Worm (Caenorhabditis elegans): ENCODE measurements around the gene F54D10.4.
A peak's percentile ranks its signal among the peaks of the same experiment; 100 is the strongest.

The F54D10.4 gene

ce11 chrII:3835915-3836314 lies 29.1 kb upstream of the F54D10.4 start, which contains the start of gene oac-4:
Gene oac-4 (minus strand): TSS chrII:3836015.
- TF ChIP-seq dpl-1 (GFP tag; optimal IDR thresholded peaks at IDR 0.05) (no peak), ceh-63 (GFP tag; optimal IDR thresholded peaks at IDR 0.05) (no peak), elt-2 (tag; optimal IDR thresholded peaks at IDR 0.05) (no peak), lin-39 (tag; optimal IDR thresholded peaks at IDR 0.05) (no peak), C16A3.4 (tag; optimal IDR thresholded peaks at IDR 0.05) (no peak), lir-3 (tag; optimal IDR thresholded peaks at IDR 0.05; ENCODE audit: poor library complexity) (no peak), ceh-82 (tag; optimal IDR thresholded peaks at IDR 0.05) (no peak), nhr-90 (tag; optimal IDR thresholded peaks at IDR 0.05; ENCODE audit: poor library complexity) (no peak), fos-1 (tag; optimal IDR thresholded peaks at IDR 0.05) (no peak), snpc-4 (tag; optimal IDR thresholded peaks at IDR 0.05) (no peak), ceh-90 (tag; optimal IDR thresholded peaks at IDR 0.05) (no peak), xbp-1 (tag; optimal IDR thresholded peaks at IDR 0.05) (no peak), mdl-1 (tag; optimal IDR thresholded peaks at IDR 0.05) (no peak), sup-37 (GFP tag; optimal IDR thresholded peaks at IDR 0.05) (no peak), snu-23 (GFP tag; optimal IDR thresholded peaks at IDR 0.05) (no peak), Y116A8C.19 (tag; optimal IDR thresholded peaks at IDR 0.05; ENCODE audit: borderline replicate concordance) (no peak), zip-4 (GFP tag; optimal IDR thresholded peaks at IDR 0.05) (no peak), egl-27 (tag; optimal IDR thresholded peaks at IDR 0.05) (no peak)

- TF ChIP-seq C04F5.9 (tag; optimal IDR thresholded peaks at IDR 0.05) (no peak), hlh-4 (tag; optimal IDR thresholded peaks at IDR 0.05) (no peak), blmp-1 (tag; optimal IDR thresholded peaks at IDR 0.05) (peak; percentile 26)
Measured at ce11 chrII:3832383-3832782, 25.5 kb upstream of the F54D10.4 start, which contains the start of gene F54D10.9. Gene F54D10.9 (minus strand): TSS chrII:3832483.

- TF ChIP-seq nhr-19 (GFP tag; conservative IDR thresholded peaks at IDR 0.05) = no peak
- TF ChIP-seq ztf-11 (tag; optimal IDR thresholded peaks at IDR 0.05) = no peak
- TF ChIP-seq hlh-17 (GFP tag; optimal IDR thresholded peaks at IDR 0.05; ENCODE audit: borderline replicate concordance) = no peak
- no peak for TF ChIP-seq ceh-90 (tag; optimal IDR thresholded peaks at IDR 0.05)
- no peak for TF ChIP-seq zip-4 (GFP tag; optimal IDR thresholded peaks at IDR 0.05)
- no peak for TF ChIP-seq hpl-2 (GFP tag; optimal IDR thresholded peaks at IDR 0.05)
- no peak for TF ChIP-seq lin-35 (GFP tag; optimal IDR thresholded peaks at IDR 0.05)
- TF ChIP-seq mep-1 (tag; optimal IDR thresholded peaks at IDR 0.05) = no peak
- TF ChIP-seq zag-1 (tag; optimal IDR thresholded peaks at IDR 0.05) = no peak
- no peak for TF ChIP-seq lin-15B (tag; optimal IDR thresholded peaks at IDR 0.05)
Measured at ce11 chrII:3829623-3830022, 22.8 kb upstream of the F54D10.4 start.

ce11 chrII:3827801-3828200 lies 20.9 kb upstream of the F54D10.4 start, which contains the start of gene F54D10.8:
Gene F54D10.8 (minus strand): TSS chrII:3827901.
- TF ChIP-seq efl-3 (GFP tag; optimal IDR thresholded peaks at IDR 0.05) = no peak

ce11 chrII:3823855-3824254 lies 17.0 kb upstream of the F54D10.4 start, which contains the start of gene skr-15:
Gene skr-15 (plus strand): TSS chrII:3824155.
- TF ChIP-seq aly-2 (tag; optimal IDR thresholded peaks at IDR 0.05) (no peak), nhr-28 (tag; optimal IDR thresholded peaks at IDR 0.05) (no peak), fkh-8 (tag; optimal IDR thresholded peaks at IDR 0.05) (no peak), lin-13 (GFP tag; optimal IDR thresholded peaks at IDR 0.05) (no peak), dsc-1 (tag; optimal IDR thresholded peaks at IDR 0.05) (no peak), ztf-11 (tag; optimal IDR thresholded peaks at IDR 0.05) (no peak), mep-1 (tag; optimal IDR thresholded peaks at IDR 0.05) (no peak), swsn-7 (tag; optimal IDR thresholded peaks at IDR 0.05) (no peak), jun-1 (tag; optimal IDR thresholded peaks at IDR 0.05) (no peak), xbp-1 (tag; optimal IDR thresholded peaks at IDR 0.05) (no peak), pag-3 (tag; optimal IDR thresholded peaks at IDR 0.05; ENCODE audit: borderline replicate concordance, insufficient read depth) (no peak)
